Worm (Caenorhabditis elegans): ENCODE measurements around the gene bath-19.
A peak's percentile ranks its signal among the peaks of the same experiment; 100 is the strongest.

bath-19 gene

DNA sequence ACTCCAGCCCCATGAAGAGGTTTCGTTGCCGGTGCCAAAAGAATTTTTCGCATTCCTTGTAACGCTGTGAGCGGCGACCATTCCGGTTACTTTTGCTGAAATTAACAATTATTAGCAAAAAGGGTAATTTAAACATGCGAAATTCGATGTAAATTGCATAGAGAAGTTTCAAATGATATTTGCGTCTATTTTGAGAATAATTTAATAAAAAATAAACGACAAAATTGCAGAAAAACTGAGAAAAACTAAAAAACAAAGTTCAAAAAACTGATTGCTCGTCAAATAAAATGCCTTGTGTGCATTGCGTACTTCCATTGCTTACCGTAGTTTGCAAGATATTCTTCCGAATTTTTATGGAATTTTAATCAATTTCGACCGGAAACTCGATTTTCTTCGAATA, 6.3 kb upstream of the bath-19 start, which contains the start of gene bath-24:
bath-24 (minus strand) TSS at position 101 of the 400 bp plus-strand sequence.
- no peak for TF ChIP-seq gmeb-1 (tag; optimal IDR thresholded peaks at IDR 0.05)
- no peak for TF ChIP-seq R02D3.7 (tag; optimal IDR thresholded peaks at IDR 0.05)
- no peak for TF ChIP-seq lin-13 (GFP tag; optimal IDR thresholded peaks at IDR 0.05)
- no peak for TF ChIP-seq nhr-23 (tag; optimal IDR thresholded peaks at IDR 0.05)
- no peak for TF ChIP-seq lin-39 (tag; optimal IDR thresholded peaks at IDR 0.05)
- no peak for TF ChIP-seq nhr-11 (tag; optimal IDR thresholded peaks at IDR 0.05)
- no peak for TF ChIP-seq ceh-16 (tag; optimal IDR thresholded peaks at IDR 0.05)
- TF ChIP-seq mbf-1 (tag; optimal IDR thresholded peaks at IDR 0.05) = no peak
- no peak for TF ChIP-seq unc-62 (GFP tag; optimal IDR thresholded peaks at IDR 0.05)
- no peak for TF ChIP-seq nhr-10 (tag; optimal IDR thresholded peaks at IDR 0.05)
- no peak for TF ChIP-seq sem-4 (tag; optimal IDR thresholded peaks at IDR 0.05)
- TF ChIP-seq ztf-4 (tag; optimal IDR thresholded peaks at IDR 0.05) = no peak
- no peak for TF ChIP-seq mab-5 (tag; optimal IDR thresholded peaks at IDR 0.05)
- no peak for TF ChIP-seq lsy-2 (tag; optimal IDR thresholded peaks at IDR 0.05)
- no peak for TF ChIP-seq blmp-1 (tag; optimal IDR thresholded peaks at IDR 0.05; ENCODE audit: insufficient read depth)
- TF ChIP-seq aly-2 (tag; optimal IDR thresholded peaks at IDR 0.05) = no peak
- no peak for TF ChIP-seq Y55F3AM.14 (GFP tag; optimal IDR thresholded peaks at IDR 0.05)
- TF ChIP-seq elt-1 (tag; optimal IDR thresholded peaks at IDR 0.05) = no peak
- no peak for TF ChIP-seq dmd-4 (tag; optimal IDR thresholded peaks at IDR 0.05)

DNA sequence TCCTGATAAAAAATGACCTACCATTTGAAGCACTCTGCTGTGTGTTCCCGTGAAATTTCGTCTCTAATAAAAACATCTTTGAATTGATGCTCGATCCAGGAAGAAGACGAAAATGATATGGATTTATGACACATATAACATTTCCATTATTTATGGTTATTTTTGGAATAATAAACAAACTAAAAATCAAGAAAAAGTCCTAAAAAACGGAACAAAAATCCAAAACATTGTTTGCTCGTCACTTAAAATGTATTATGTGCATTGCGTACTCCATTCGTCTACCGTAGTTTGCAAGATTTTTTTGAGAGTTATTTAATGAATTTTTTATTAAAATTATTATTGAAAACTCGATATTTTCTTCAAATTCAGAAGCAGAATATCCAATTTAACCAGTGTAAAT, 3.3 kb upstream of the bath-19 start, which contains the start of gene bath-20:
bath-20 (minus strand) TSS at position 101 of the 400 bp plus-strand sequence.
- TF ChIP-seq R02D3.7 (tag; optimal IDR thresholded peaks at IDR 0.05) (no peak), lin-11 (tag; optimal IDR thresholded peaks at IDR 0.05) (no peak), mdl-1 (tag; optimal IDR thresholded peaks at IDR 0.05) (no peak), elt-1 (tag; optimal IDR thresholded peaks at IDR 0.05) (no peak), ceh-82 (tag; optimal IDR thresholded peaks at IDR 0.05) (no peak), elt-3 (tag; optimal IDR thresholded peaks at IDR 0.05) (no peak), Y55F3AM.14 (GFP tag; optimal IDR thresholded peaks at IDR 0.05) (no peak), unc-55 (GFP tag; optimal IDR thresholded peaks at IDR 0.05) (no peak), fos-1 (tag; optimal IDR thresholded peaks at IDR 0.05) (no peak), mab-5 (tag; optimal IDR thresholded peaks at IDR 0.05) (no peak), sma-3 (GFP tag; optimal IDR thresholded peaks at IDR 0.05) (no peak), nhr-6 (tag; optimal IDR thresholded peaks at IDR 0.05) (no peak), nhr-25 (tag; optimal IDR thresholded peaks at IDR 0.05) (no peak), lsy-2 (tag; optimal IDR thresholded peaks at IDR 0.05) (no peak), crh-2 (tag; optimal IDR thresholded peaks at IDR 0.05) (no peak), nhr-11 (tag; optimal IDR thresholded peaks at IDR 0.05) (no peak)

DNA sequence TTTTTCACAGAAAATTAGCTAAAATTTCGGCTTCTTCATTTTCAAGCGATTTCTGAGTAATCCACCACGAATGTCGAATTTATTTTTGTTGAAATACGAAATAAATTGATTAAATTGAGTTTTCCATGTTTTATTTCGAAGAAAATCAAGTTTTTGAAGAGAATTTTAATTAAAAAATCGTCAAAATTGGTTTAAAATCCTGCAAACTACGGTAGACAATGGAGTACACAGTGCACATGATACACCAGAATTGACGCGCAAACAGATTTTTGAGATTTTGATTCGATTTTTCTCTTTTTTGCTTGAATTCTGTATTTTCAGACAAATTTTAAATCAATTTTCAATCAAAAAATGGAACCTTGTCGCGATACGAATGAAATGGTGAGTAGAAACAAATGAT, 5.9 kb downstream of the bath-19 start, which contains the start of gene F59H6.14:
F59H6.14 (plus strand) TSS at position 301 of the 400 bp plus-strand sequence.
- TF ChIP-seq nhr-6 (tag; optimal IDR thresholded peaks at IDR 0.05) (no peak), lin-39 (tag; optimal IDR thresholded peaks at IDR 0.05) (no peak), ama-1 (optimal IDR thresholded peaks at IDR 0.05) (no peak), lin-11 (tag; optimal IDR thresholded peaks at IDR 0.05) (no peak), unc-55 (GFP tag; optimal IDR thresholded peaks at IDR 0.05) (no peak), nhr-77 (tag; optimal IDR thresholded peaks at IDR 0.05) (no peak), dmd-4 (tag; optimal IDR thresholded peaks at IDR 0.05) (no peak), elt-3 (tag; optimal IDR thresholded peaks at IDR 0.05) (no peak), elt-1 (tag; optimal IDR thresholded peaks at IDR 0.05) (no peak), nhr-129 (tag; optimal IDR thresholded peaks at IDR 0.05) (no peak), unc-62 (GFP tag; optimal IDR thresholded peaks at IDR 0.05) (no peak), nhr-25 (tag; optimal IDR thresholded peaks at IDR 0.05) (no peak), mdl-1 (tag; optimal IDR thresholded peaks at IDR 0.05) (no peak), snpc-4 (tag; optimal IDR thresholded peaks at IDR 0.05) (no peak), unc-39 (tag; optimal IDR thresholded peaks at IDR 0.05) (no peak)

DNA sequence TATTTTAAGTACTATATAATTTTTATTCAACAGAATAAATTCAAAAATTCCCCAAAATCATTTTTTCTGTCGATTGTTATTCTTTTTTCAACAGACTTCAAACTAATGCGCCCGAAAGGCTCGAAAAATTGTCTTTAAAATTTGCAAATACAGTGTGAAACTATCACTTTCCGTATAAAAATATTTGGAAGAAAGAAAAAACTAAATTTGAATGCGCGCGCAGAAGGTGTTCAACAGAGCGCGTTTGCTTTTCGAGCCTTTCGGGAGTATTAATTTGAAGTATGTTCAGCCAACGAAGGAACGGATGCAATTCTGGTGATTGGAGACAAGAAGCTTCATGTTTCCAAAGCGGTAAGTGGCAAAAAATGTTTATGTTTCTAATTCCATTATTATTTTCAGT, 6.9 kb downstream of the bath-19 start, which contains the start of gene btb-4:
btb-4 (plus strand) TSS at position 35 of the 400 bp plus-strand sequence.
- TF ChIP-seq gmeb-1 (tag; optimal IDR thresholded peaks at IDR 0.05) (peak; percentile 78), unc-55 (GFP tag; optimal IDR thresholded peaks at IDR 0.05) (peak; percentile 4)

DNA sequence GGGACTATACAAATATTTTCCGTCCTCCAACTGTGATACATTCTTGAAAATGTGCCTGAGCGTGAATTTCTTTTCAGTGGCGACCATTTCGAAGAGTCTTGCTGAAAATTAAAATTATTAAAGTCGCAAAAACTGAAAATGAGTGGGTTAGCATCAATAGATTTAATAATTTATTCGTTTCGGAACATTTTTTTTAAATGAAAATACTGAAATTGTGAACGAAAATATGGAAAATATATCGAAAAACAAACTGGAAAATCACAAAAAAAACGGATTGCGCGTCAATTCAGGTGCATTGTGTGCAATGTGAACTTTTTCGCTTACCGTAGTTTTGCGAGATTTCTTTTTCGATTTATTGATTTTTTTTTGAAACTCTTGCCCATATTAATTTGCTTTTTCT, 7.3 kb downstream of the bath-19 start, which contains the start of gene bath-5:
bath-5 (minus strand) TSS at position 101 of the 400 bp plus-strand sequence.
- no peak for TF ChIP-seq elt-3 (tag; optimal IDR thresholded peaks at IDR 0.05)
- no peak for TF ChIP-seq skn-1 (tag; optimal IDR thresholded peaks at IDR 0.05)
- no peak for TF ChIP-seq nhr-21 (tag; optimal IDR thresholded peaks at IDR 0.05)
- no peak for TF ChIP-seq gmeb-1 (tag; optimal IDR thresholded peaks at IDR 0.05)
- no peak for TF ChIP-seq unc-55 (GFP tag; optimal IDR thresholded peaks at IDR 0.05)
- no peak for TF ChIP-seq lin-39 (tag; optimal IDR thresholded peaks at IDR 0.05)
- TF ChIP-seq zag-1 (tag; optimal IDR thresholded peaks at IDR 0.05) = no peak
- TF ChIP-seq unc-62 (GFP tag; optimal IDR thresholded peaks at IDR 0.05) = no peak
